Worm (Caenorhabditis elegans): ENCODE measurements around the gene srj-6.

The srj-6 gene

DNA sequence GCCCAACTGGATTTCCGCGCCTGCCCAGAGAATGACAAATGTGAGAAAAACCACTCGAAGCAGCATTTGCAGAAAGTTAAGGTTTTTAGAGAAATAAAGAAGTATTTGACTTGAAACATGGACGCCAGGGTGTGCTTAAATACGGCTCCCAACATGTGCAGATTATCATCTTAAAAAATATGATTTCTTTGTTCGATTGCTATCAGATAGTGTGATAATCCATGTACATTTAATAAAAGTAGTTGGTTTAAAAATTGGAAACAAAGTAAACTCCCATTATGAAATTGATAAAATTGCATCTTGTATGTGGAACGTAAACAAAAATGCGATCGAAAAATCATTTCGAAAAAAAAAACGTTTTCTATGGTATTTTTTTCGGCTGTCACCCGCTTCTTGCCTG is 26.7 kb downstream of the srj-6 start, which contains the start of gene F48G7.8:
TSS of gene F48G7.8 (minus strand) at position 101 of the 400 bp plus-strand sequence.
- no peak for TF ChIP-seq F37B4.10 (GFP tag; IDR thresholded peaks at IDR 0.05)
- no peak for TF ChIP-seq aptf-3 (GFP tag; IDR thresholded peaks at IDR 0.05)
- TF ChIP-seq tlf-1 (GFP tag; optimal IDR thresholded peaks at IDR 0.05): no peak
- TF ChIP-seq ztf-3 (GFP tag; optimal IDR thresholded peaks at IDR 0.05): no peak
- TF ChIP-seq snpc-4 (GFP tag; optimal IDR thresholded peaks at IDR 0.05): no peak
- no peak for TF ChIP-seq snpc-4 (tag; optimal IDR thresholded peaks at IDR 0.05)
- no peak for TF ChIP-seq zim-3 (tag; optimal IDR thresholded peaks at IDR 0.05)
- TF ChIP-seq K11D2.4 (GFP tag; IDR thresholded peaks at IDR 0.05): no peak
- TF ChIP-seq nfya-1 (tag; optimal IDR thresholded peaks at IDR 0.05; ENCODE audit: borderline replicate concordance, insufficient read depth): no peak
- TF ChIP-seq zfh-2 (GFP tag; conservative IDR thresholded peaks at IDR 0.05): no peak
- no peak for TF ChIP-seq F10E7.11 (tag; optimal IDR thresholded peaks at IDR 0.05)
- TF ChIP-seq madf-8 (GFP tag; conservative IDR thresholded peaks at IDR 0.05): no peak
- no peak for TF ChIP-seq nfya-2 (GFP tag; IDR thresholded peaks at IDR 0.05)
- TF ChIP-seq lin-40 (tag; optimal IDR thresholded peaks at IDR 0.05): no peak
- no peak for TF ChIP-seq attf-5 (GFP tag; optimal IDR thresholded peaks at IDR 0.05)
- no peak for TF ChIP-seq ztf-6 (GFP tag; IDR thresholded peaks at IDR 0.05)
- no peak for TF ChIP-seq B0035.1 (tag; optimal IDR thresholded peaks at IDR 0.05)

DNA sequence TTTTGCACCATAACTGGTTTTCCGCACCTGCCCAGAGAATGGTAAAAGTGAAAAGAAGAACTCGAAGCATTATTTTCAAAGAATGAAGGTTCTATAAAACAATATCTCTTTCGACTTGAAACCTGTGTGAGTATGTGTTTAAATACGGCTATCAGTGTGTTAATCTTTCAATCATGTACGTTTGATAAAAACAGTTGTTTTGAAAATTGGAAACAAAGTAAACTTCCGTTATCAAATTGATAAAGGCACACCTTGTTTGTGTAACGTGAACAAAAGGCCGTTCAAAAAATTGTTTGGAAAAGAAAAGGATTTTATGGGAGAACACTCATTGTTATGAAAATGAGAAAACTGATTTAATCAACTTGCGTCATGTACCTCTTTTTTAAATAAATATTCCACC is 28.0 kb downstream of the srj-6 start, which contains the start of gene F48G7.7:
TSS of gene F48G7.7 (minus strand) at position 101 of the 400 bp plus-strand sequence.
- no peak for TF ChIP-seq zim-3 (tag; optimal IDR thresholded peaks at IDR 0.05)
- no peak for TF ChIP-seq chd-7 (tag; optimal IDR thresholded peaks at IDR 0.05)
- no peak for TF ChIP-seq madf-10 (tag; optimal IDR thresholded peaks at IDR 0.05)
- TF ChIP-seq ceh-79 (tag; optimal IDR thresholded peaks at IDR 0.05): no peak
- no peak for TF ChIP-seq ama-1 (optimal IDR thresholded peaks at IDR 0.05)
- no peak for TF ChIP-seq ama-1 (GFP tag; optimal IDR thresholded peaks at IDR 0.05)

DNA sequence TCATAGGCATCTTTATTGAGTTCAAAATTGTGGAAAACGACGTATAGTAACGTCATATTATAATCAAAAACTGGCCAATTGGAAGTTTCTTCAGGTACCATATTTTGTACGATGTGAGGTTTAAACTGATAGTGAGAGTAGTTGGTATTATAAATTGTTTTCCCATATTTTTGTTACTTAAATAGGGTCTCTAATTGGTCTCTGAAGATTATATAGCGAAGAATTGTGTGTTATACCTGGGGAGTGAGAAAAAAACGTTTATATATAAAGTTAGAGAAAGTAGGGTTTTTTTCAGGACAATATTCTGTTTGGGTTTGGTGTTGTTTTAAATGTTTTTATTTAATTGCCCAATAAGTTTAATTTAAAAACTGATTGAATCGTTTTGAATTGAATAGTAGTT is 29.4 kb downstream of the srj-6 start, which contains the start of gene srt-17:
TSS of gene srt-17 (minus strand) at position 101 of the 400 bp plus-strand sequence.
- TF ChIP-seq pha-4 (tag; optimal IDR thresholded peaks at IDR 0.05) (no peak), Y95B8A.8 (GFP tag; IDR thresholded peaks at IDR 0.05) (no peak), nfya-1 (tag; optimal IDR thresholded peaks at IDR 0.05; ENCODE audit: borderline replicate concordance, insufficient read depth) (no peak), F55B11.4 (tag; optimal IDR thresholded peaks at IDR 0.05; ENCODE audit: borderline replicate concordance, insufficient read depth) (no peak), sea-2 (GFP tag; IDR thresholded peaks at IDR 0.05) (no peak), tbx-9 (tag; optimal IDR thresholded peaks at IDR 0.05; ENCODE audit: borderline replicate concordance) (no peak), egl-44 (GFP tag; IDR thresholded peaks at IDR 0.05) (no peak), nfyb-1 (GFP tag; IDR thresholded peaks at IDR 0.05) (no peak), snpc-4 (GFP tag; optimal IDR thresholded peaks at IDR 0.05) (no peak), snpc-4 (tag; optimal IDR thresholded peaks at IDR 0.05) (no peak), C17E4.6 (GFP tag; IDR thresholded peaks at IDR 0.05) (no peak), unc-130 (GFP tag; optimal IDR thresholded peaks at IDR 0.05) (no peak), fkh-3 (tag; optimal IDR thresholded peaks at IDR 0.05) (no peak), pbrm-1 (GFP tag; IDR thresholded peaks at IDR 0.05) (no peak), nfya-2 (GFP tag; IDR thresholded peaks at IDR 0.05) (no peak), F23B12.7 (tag; optimal IDR thresholded peaks at IDR 0.05; ENCODE audit: insufficient read depth) (no peak), cebp-1 (GFP tag; IDR thresholded peaks at IDR 0.05) (no peak), cebp-1 (tag; optimal IDR thresholded peaks at IDR 0.05) (no peak), sptf-2 (GFP tag; optimal IDR thresholded peaks at IDR 0.05) (no peak)
